Fruit fly (Drosophila melanogaster): ENCODE measurements around the gene Smr.

Smr gene

DNA sequence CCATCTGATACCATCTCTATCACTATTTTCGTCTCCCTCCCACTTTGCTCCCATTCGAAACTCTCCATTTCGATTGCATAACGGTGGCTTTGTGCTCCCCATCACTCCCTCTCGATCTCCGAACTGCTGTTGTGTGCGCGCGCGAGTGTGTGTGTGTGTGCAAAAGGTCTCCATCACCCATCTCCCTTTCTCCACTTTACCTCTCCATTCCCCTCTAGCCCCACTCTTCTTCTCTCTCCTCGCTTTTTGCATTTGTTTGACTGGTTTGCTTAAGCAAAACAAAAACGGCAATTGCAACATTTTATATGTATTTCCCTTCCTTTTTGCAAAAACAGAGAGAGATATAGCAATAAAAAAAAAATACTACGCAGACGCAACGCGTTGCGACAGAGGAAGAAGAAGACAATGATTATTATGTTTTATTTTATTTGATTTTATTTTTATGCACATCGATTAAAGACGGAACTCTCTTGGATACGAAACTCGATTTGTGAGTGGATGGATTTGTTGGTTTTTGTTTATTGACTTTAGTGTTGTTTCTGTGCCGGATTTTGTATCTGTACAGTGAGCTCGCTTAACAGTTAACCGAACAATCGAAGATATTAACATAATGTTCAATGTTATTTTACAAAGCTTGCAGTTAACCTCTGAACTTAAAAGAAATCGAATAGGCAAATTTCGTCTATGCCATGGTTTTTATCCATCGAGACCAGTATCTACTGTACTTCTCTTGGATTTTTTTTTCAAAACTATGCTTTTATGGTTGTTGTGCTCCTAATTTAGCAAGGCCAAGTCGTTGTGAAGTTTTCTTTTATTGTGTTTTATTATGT lies 72.5 kb downstream of the Smr start:
- TF ChIP-seq pad (GFP tag; optimal IDR thresholded peaks at IDR 0.05) (peak; percentile 87), CG7101 (tag; optimal IDR thresholded peaks at IDR 0.05) (peak; percentile 59), cic (GFP tag; optimal IDR thresholded peaks at IDR 0.05) (no peak), ovo (GFP tag; optimal IDR thresholded peaks at IDR 0.05) (peak; percentile 27), Mnt (GFP tag; optimal IDR thresholded peaks at IDR 0.05) (no peak), CG14711 (tag; optimal IDR thresholded peaks at IDR 0.05) (peak; percentile 45), bab1 (GFP tag; optimal IDR thresholded peaks at IDR 0.05) (peak; percentile 79)

DNA sequence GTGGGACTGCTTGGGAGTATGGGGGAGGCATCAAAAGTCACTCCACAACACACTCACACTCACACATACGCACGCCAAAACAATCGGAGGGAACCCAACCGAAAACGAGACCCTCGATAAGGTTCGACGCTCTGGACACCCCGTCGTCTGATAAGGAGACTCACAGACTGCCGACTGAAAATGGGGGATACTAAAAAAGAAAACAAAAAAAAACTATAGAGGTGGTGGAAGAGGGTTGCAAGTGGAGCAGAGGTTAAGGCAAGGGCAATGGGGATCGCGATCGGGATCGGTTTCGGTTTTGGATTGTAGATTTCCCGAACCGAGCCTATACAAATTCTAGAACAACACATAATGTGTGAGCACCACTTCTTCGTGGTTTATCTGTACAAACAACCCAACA lies 73.7 kb downstream of the Smr start:
- TF ChIP-seq cic (GFP tag; optimal IDR thresholded peaks at IDR 0.05) (peak; percentile 19), CG5204 (GFP tag; optimal IDR thresholded peaks at IDR 0.05) (no peak)

DNA sequence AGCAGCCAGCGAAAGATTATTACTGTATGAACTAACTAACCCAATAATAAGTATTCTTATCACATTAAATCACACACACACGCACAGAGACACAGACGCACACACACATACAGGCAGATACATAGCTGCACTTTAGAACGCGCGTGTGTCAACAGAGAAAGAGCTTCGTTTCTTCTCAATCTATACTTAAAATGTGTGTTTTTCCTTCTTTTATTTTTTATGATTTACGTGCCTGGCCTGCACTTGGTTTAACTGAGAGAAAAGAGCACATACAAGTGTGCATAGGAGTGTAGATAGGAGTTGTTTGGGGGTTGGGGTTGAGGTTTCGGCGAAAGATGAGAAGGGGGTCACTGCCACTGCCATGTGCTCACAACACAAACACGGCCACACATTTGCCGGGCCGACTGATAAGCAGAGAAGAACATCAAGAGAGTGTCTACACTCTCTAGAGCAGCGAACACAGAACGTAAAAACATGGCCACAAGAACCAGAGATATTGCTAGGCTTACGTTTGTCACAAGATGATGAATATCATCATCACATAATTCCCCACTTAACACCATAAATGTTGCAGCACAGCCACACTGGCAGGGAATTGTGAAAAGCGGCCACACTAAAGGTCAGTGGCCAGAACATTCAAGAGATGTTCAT lies 74.7 kb downstream of the Smr start:
- TF ChIP-seq tj (GFP tag; optimal IDR thresholded peaks at IDR 0.05) (no peak), pad (GFP tag; optimal IDR thresholded peaks at IDR 0.05) (peak; percentile 9), ovo (GFP tag; optimal IDR thresholded peaks at IDR 0.05) (peak; percentile 46), CG7045 (GFP tag; optimal IDR thresholded peaks at IDR 0.05) (no peak), CG7101 (tag; optimal IDR thresholded peaks at IDR 0.05) (peak; percentile 26), Hr96 (GFP tag; optimal IDR thresholded peaks at IDR 0.05) (no peak), Crg-1 (GFP tag; optimal IDR thresholded peaks at IDR 0.05) (no peak), Clk (GFP tag; optimal IDR thresholded peaks at IDR 0.05) (peak; percentile 12), CG11617 (GFP tag; optimal IDR thresholded peaks at IDR 0.05) (peak; percentile 9), CG1620 (GFP tag; optimal IDR thresholded peaks at IDR 0.05) (no peak), CG12768 (GFP tag; optimal IDR thresholded peaks at IDR 0.05) (peak; percentile 27), toe (GFP tag; optimal IDR thresholded peaks at IDR 0.05) (no peak), cnc (optimal IDR thresholded peaks at IDR 0.05) (no peak), CG5204 (GFP tag; optimal IDR thresholded peaks at IDR 0.05) (no peak), CG14711 (tag; optimal IDR thresholded peaks at IDR 0.05) (no peak), kay (GFP tag; ENCODE audit: borderline replicate concordance) (peak; percentile 87), bab1 (GFP tag; optimal IDR thresholded peaks at IDR 0.05) (peak; percentile 3), Mnt (GFP tag; optimal IDR thresholded peaks at IDR 0.05) (peak; percentile 94), cic (GFP tag; optimal IDR thresholded peaks at IDR 0.05) (peak; percentile 75), CG33017 (tag; optimal IDR thresholded peaks at IDR 0.05) (peak; percentile 2)

DNA sequence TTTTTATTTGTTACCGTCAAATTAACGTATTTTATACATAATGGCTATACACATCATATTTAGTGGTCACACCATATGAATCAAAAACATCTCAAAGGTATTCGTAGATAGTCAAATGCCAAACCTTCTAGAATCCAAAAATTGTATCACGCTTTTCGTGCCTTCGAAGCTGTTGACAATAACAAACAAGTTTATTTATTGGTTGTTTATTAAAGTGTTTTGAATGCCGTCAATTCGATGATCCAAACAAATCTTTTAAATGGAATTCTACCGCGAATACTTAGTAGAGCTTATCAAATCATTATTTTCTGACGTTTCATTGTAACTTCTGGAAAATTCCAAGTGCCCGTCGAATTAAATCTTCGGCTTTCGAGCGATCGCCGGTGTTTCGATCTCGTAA lies 75.4 kb downstream of the Smr start:
- TF ChIP-seq CG12768 (GFP tag; optimal IDR thresholded peaks at IDR 0.05) (no peak), Hr96 (GFP tag; optimal IDR thresholded peaks at IDR 0.05) (no peak), Mnt (GFP tag; optimal IDR thresholded peaks at IDR 0.05) (no peak), CG5204 (GFP tag; optimal IDR thresholded peaks at IDR 0.05) (no peak), CG7101 (tag; optimal IDR thresholded peaks at IDR 0.05) (no peak), Clk (GFP tag; optimal IDR thresholded peaks at IDR 0.05) (no peak), CG1620 (GFP tag; optimal IDR thresholded peaks at IDR 0.05) (no peak), pad (GFP tag; optimal IDR thresholded peaks at IDR 0.05) (no peak), tj (GFP tag; optimal IDR thresholded peaks at IDR 0.05) (no peak), cnc (optimal IDR thresholded peaks at IDR 0.05) (no peak), ovo (GFP tag; optimal IDR thresholded peaks at IDR 0.05) (no peak), CG7045 (GFP tag; optimal IDR thresholded peaks at IDR 0.05) (no peak), Crg-1 (GFP tag; optimal IDR thresholded peaks at IDR 0.05) (no peak), CG11617 (GFP tag; optimal IDR thresholded peaks at IDR 0.05) (no peak), kay (GFP tag; ENCODE audit: borderline replicate concordance) (no peak), CG33017 (tag; optimal IDR thresholded peaks at IDR 0.05) (no peak), CG14711 (tag; optimal IDR thresholded peaks at IDR 0.05) (no peak), toe (GFP tag; optimal IDR thresholded peaks at IDR 0.05) (no peak), bab1 (GFP tag; optimal IDR thresholded peaks at IDR 0.05) (no peak), cic (GFP tag; optimal IDR thresholded peaks at IDR 0.05) (no peak)

DNA sequence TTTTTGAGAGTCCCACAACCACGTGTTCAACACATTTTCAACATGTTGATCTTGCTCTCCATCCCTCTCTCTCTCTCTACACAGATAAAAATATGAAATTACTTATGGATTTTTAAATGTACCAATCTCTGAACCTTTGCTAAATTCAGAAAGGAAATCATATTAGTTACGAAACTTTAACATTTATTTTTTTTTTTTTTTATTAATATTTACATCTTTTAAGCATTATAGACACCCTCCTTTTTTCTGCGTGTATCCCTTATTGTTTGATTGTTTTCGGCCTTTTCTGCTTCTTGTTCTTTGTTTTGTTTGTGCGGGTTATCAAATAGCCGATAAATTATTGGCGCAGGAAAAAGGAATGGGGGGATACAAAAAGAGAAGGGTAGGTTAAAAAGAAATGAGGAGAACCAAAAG lies 75.9 kb downstream of the Smr start:
- no peak for TF ChIP-seq Clk (GFP tag; optimal IDR thresholded peaks at IDR 0.05)
- peak; percentile 64 for TF ChIP-seq kay (GFP tag; ENCODE audit: borderline replicate concordance)
- TF ChIP-seq tj (GFP tag; optimal IDR thresholded peaks at IDR 0.05), result no peak
- TF ChIP-seq CG1620 (GFP tag; optimal IDR thresholded peaks at IDR 0.05), result peak; percentile 63
- no peak for TF ChIP-seq ovo (GFP tag; optimal IDR thresholded peaks at IDR 0.05)
- TF ChIP-seq CG11617 (GFP tag; optimal IDR thresholded peaks at IDR 0.05), result peak; percentile 84
- peak; percentile 65 for TF ChIP-seq CG12768 (GFP tag; optimal IDR thresholded peaks at IDR 0.05)
- peak; percentile 93 for TF ChIP-seq CG14711 (tag; optimal IDR thresholded peaks at IDR 0.05)
- peak; percentile 87 for TF ChIP-seq CG33017 (tag; optimal IDR thresholded peaks at IDR 0.05)
- TF ChIP-seq Crg-1 (GFP tag; optimal IDR thresholded peaks at IDR 0.05), result peak; percentile 70
- peak; percentile 53 for TF ChIP-seq Hr96 (GFP tag; optimal IDR thresholded peaks at IDR 0.05)
- TF ChIP-seq CG7045 (GFP tag; optimal IDR thresholded peaks at IDR 0.05), result peak; percentile 68
- TF ChIP-seq toe (GFP tag; optimal IDR thresholded peaks at IDR 0.05), result no peak
- TF ChIP-seq bab1 (GFP tag; optimal IDR thresholded peaks at IDR 0.05), result peak; percentile 91
- TF ChIP-seq cic (GFP tag; optimal IDR thresholded peaks at IDR 0.05), result peak; percentile 20
- TF ChIP-seq pad (GFP tag; optimal IDR thresholded peaks at IDR 0.05), result peak; percentile 81
- TF ChIP-seq cnc (optimal IDR thresholded peaks at IDR 0.05), result no peak
- TF ChIP-seq CG7101 (tag; optimal IDR thresholded peaks at IDR 0.05), result peak; percentile 95
- TF ChIP-seq CG5204 (GFP tag; optimal IDR thresholded peaks at IDR 0.05), result peak; percentile 33
- TF ChIP-seq Mnt (GFP tag; optimal IDR thresholded peaks at IDR 0.05), result peak; percentile 79

All from whole organism, adult.